Fruit fly (Drosophila melanogaster) whole organism, embryonic: ENCODE data around the gene bol.

ENCODE experiments used
- CG11504 ChIP-seq: fragments of 200-800 bp; sonication (Bioruptor generic); optimal IDR thresholded peaks from 3 replicates; lab custom pipeline; 2019; ENCODE audit warnings: missing biosample characterization, mild to moderate bottlenecking, missing genetic modification characterization, moderate library complexity
- CG14710 ChIP-seq: fragments of 200-800 bp; sonication (Bioruptor generic); optimal IDR thresholded peaks from 3 replicates; lab custom pipeline; 2019; ENCODE audit warnings: missing biosample characterization, mild to moderate bottlenecking, missing genetic modification characterization, moderate library complexity
- CG4282 ChIP-seq: fragments of 200-800 bp; sonication (Bioruptor generic); optimal IDR thresholded peaks from 2 replicates; lab custom pipeline; 2016; ENCODE audit warnings: missing biosample characterization, missing genetic modification characterization
- CG7928 ChIP-seq: fragments of 200-800 bp; sonication (Bioruptor generic); optimal IDR thresholded peaks from 2 replicates; lab custom pipeline; 2017; ENCODE audit warnings: missing biosample characterization, mild to moderate bottlenecking, missing genetic modification characterization
- ERR ChIP-seq: fragments of 200-800 bp; sonication (Bioruptor generic); optimal IDR thresholded peaks from 2 replicates; lab custom pipeline; 2016; ENCODE audit warnings: missing biosample characterization, missing genetic modification characterization
- Hmr ChIP-seq: fragments of 200-800 bp; sonication (Bioruptor generic); optimal IDR thresholded peaks from 3 replicates; lab custom pipeline; 2017; ENCODE audit warnings: mild to moderate bottlenecking, missing biosample characterization, missing genetic modification reagents, missing genetic modification characterization
- crp ChIP-seq, 2 experiments: fragments of 200-800 bp; sonication (Bioruptor generic); optimal IDR thresholded peaks; 2 replicates in 1 of 2; 3 replicates in 1 of 2; lab custom pipeline; 2017; ENCODE audit warnings: missing biosample characterization in 2 of 2, missing genetic modification characterization in 2 of 2, mild to moderate bottlenecking in 1 of 2, moderate library complexity in 1 of 2
- nmo ChIP-seq: fragments of 200-800 bp; sonication (Bioruptor generic); optimal IDR thresholded peaks from 2 replicates; lab custom pipeline; 2018; ENCODE audit warnings: missing biosample characterization, mild to moderate bottlenecking, missing genetic modification characterization, moderate library complexity
- wek ChIP-seq: fragments of 200-800 bp; sonication (Bioruptor generic); optimal IDR thresholded peaks from 3 replicates; lab custom pipeline; 2018; ENCODE audit warnings: missing biosample characterization, mild to moderate bottlenecking, missing genetic modification characterization, moderate library complexity

dm6 chr3L:9050447-9051069 lies 83.6 kb downstream of the bol start:
- TF ChIP-seq CG11504 (tag; lab: Kevin White, UChicago) (peak; percentile 50), CG7928 (GFP tag; lab: Kevin White, UChicago) (no peak), CG14710 (tag; lab: Kevin White, UChicago) (no peak), Hmr (GFP tag; lab: Kevin White, UChicago) (no peak), CG4282 (GFP tag; lab: Kevin White, UChicago) (no peak), crp (GFP tag; optimal IDR thresholded peaks at IDR 0.05; lab: Kevin White, UChicago) (no peak), nmo (GFP tag; lab: Kevin White, UChicago) (no peak), wek (no peak), ERR (no peak)
